Worm (Caenorhabditis elegans) whole organism, mixed stage, embryonic: ENCODE measurements around the gene F44E7.4.
"Not testable (repeated sequence)": the region's sequence is repeated elsewhere in the genome, so short reads cannot be mapped to it uniquely, and the experiment has no call there.

Source experiments
- nhr-12 ChIP-seq: fragments of 150-350 bp; optimal IDR thresholded peaks from 2 replicates; lab custom pipeline; 2014; ENCODE audit warnings: missing biosample characterization, missing genetic modification characterization
- nhr-237 ChIP-seq: fragments of 150-350 bp; optimal IDR thresholded peaks from 2 replicates; lab custom pipeline; 2014; ENCODE audit warnings: missing biosample characterization, missing genetic modification characterization
- nhr-28 ChIP-seq: fragments of 150-350 bp; optimal IDR thresholded peaks from 2 replicates; lab custom pipeline; 2014; ENCODE audit warnings: missing biosample characterization, missing genetic modification characterization
- snpc-4 ChIP-seq: fragments of 150-350 bp; optimal IDR thresholded peaks from 2 replicates; lab custom pipeline; 2014; ENCODE audit warnings: missing biosample characterization, missing genetic modification characterization
- unc-62 ChIP-seq: fragments of 150-350 bp; optimal IDR thresholded peaks from 2 replicates; lab custom pipeline; 2014; ENCODE audit warnings: missing biosample characterization, missing genetic modification reagents, missing genetic modification characterization
- ztf-11 ChIP-seq: fragments of 150-350 bp; optimal IDR thresholded peaks from 2 replicates; lab custom pipeline; 2014; ENCODE audit warnings: missing biosample characterization, missing genetic modification characterization

DNA sequence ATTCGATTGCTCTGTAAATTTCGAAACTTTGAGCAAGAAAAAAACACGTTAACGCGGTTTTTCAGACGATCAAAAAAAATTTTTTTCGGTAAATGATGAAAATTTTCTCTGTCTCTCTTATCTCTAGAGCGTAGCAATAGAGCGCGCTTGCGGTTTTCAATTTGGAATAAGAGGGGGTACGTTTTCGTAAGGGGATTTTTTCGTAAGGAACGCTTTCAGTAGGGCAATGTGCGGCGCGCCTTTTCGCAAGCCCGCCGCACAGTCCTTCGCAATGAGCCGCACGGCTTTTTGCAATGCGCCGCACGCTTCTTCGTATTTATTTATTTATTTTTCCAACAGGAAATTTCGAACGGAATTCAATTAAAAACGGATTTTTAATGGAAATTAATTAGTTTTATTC lies at the start of gene F44E7.4:
- TF ChIP-seq nhr-12; ztf-11 (tag; lab: Kevin White, UChicago); snpc-4 (tag; lab: Kevin White, UChicago); nhr-237 (tag; lab: Kevin White, UChicago); nhr-28; unc-62 (GFP tag; lab: Kevin White, UChicago): not testable (repeated sequence)
